Fruit fly (Drosophila melanogaster) whole organism, pupa: Measurements from ENCODE around the gene spn-F.
A peak's percentile ranks its signal among the peaks of the same experiment; 100 is the strongest.

Experiments
- CG10348 ChIP-seq: fragments of 200-800 bp; sonication (Bioruptor generic); IDR thresholded peaks from 2 replicates; pipeline ENCODE4 v1.3.6; 2022; ENCODE audit warnings: missing biosample characterization, missing genetic modification characterization
- CG15710 ChIP-seq: fragments of 200-800 bp; sonication (Bioruptor generic); optimal IDR thresholded peaks from 2 replicates; lab custom pipeline; 2018; ENCODE audit warnings: missing biosample characterization, mild to moderate bottlenecking, missing genetic modification characterization, moderate library complexity
- CG8301 ChIP-seq: fragments of 200-800 bp; sonication (Bioruptor generic); optimal IDR thresholded peaks from 2 replicates; lab custom pipeline; 2018; ENCODE audit warnings: missing biosample characterization, mild to moderate bottlenecking, missing genetic modification characterization
- D1 ChIP-seq: fragments of 200-800 bp; sonication (Bioruptor generic); optimal IDR thresholded peaks from 2 replicates; lab custom pipeline; 2018; ENCODE audit warnings: missing biosample characterization, mild to moderate bottlenecking, missing genetic modification characterization, moderate library complexity
- Pif1B ChIP-seq: fragments of 200-800 bp; sonication (Bioruptor generic); optimal IDR thresholded peaks from 3 replicates; lab custom pipeline; 2016; ENCODE audit warnings: missing biosample characterization, missing genetic modification characterization

dm6 chr3R:31221337-31222047 is 33.4 kb upstream of the spn-F start:
- peak; percentile 71 for TF ChIP-seq Pif1B (GFP tag; lab: Kevin White, UChicago)
- TF ChIP-seq CG10348 = no peak
- TF ChIP-seq CG8301 = peak; percentile 71
- peak; percentile 72 for TF ChIP-seq CG15710
- TF ChIP-seq D1 (tag; lab: Kevin White, UChicago) = no peak
